Fruit fly (Drosophila melanogaster) whole organism, embryonic: ENCODE measurements around the gene Hs2st.

ENCODE experiments used
- Atf6 ChIP-seq: fragments of 200-800 bp; sonication (Bioruptor generic); IDR thresholded peaks from 2 replicates; pipeline ENCODE4 v1.3.6; 2022; ENCODE audit warnings: missing biosample characterization, missing genetic modification characterization
- Awh ChIP-seq: fragments of 200-800 bp; sonication (Bioruptor generic); IDR thresholded peaks from 2 replicates; pipeline ENCODE4, ENCODE4 v1.3.6; 2022; ENCODE audit warnings: missing biosample characterization, missing genetic modification characterization
- Bteb2 ChIP-seq: fragments of 200-800 bp; sonication (Bioruptor generic); optimal IDR thresholded peaks from 2 replicates; lab custom pipeline; 2016; ENCODE audit warnings: missing biosample characterization, missing genetic modification characterization
- CG10431 ChIP-seq: fragments of 200-800 bp; sonication (Bioruptor generic); optimal IDR thresholded peaks from 3 replicates; lab custom pipeline; 2018; ENCODE audit warnings: missing biosample characterization, mild to moderate bottlenecking, missing genetic modification characterization
- CG11085 ChIP-seq: fragments of 200-800 bp; sonication (Bioruptor generic); IDR thresholded peaks from 2 replicates; pipeline ENCODE4 v1.3.6; 2022; ENCODE audit warnings: missing biosample characterization, missing genetic modification characterization
- CG11560 ChIP-seq: fragments of 200-800 bp; sonication (Bioruptor generic); IDR thresholded peaks from 3 replicates; pipeline ENCODE4 v1.3.6; 2022; ENCODE audit warnings: missing biosample characterization, missing genetic modification characterization
- CG1233 ChIP-seq: fragments of 200-800 bp; sonication (Bioruptor generic); optimal IDR thresholded peaks from 4 replicates; lab custom pipeline; 2018; ENCODE audit warnings: missing biosample characterization, mild to moderate bottlenecking, missing genetic modification characterization
- CG13287 ChIP-seq: fragments of 200-800 bp; sonication (Bioruptor generic); IDR thresholded peaks from 2 replicates; pipeline ENCODE4 v1.3.6; 2022; ENCODE audit warnings: missing biosample characterization, missing genetic modification characterization; ENCODE audit not compliant: partially characterized antibody
- CG13894 ChIP-seq: fragments of 200-800 bp; sonication (Bioruptor generic); optimal IDR thresholded peaks from 3 replicates; lab custom pipeline; 2018; ENCODE audit warnings: missing biosample characterization, mild to moderate bottlenecking, missing genetic modification characterization, moderate library complexity
- CG1647 ChIP-seq: fragments of 200-800 bp; sonication (Bioruptor generic); optimal IDR thresholded peaks from 3 replicates; lab custom pipeline; 2016; ENCODE audit warnings: missing biosample characterization, missing genetic modification characterization
- CG17328 ChIP-seq: fragments of 200-800 bp; sonication (Bioruptor generic); IDR thresholded peaks from 2 replicates; pipeline ENCODE4 v1.3.6; 2022; ENCODE audit warnings: missing biosample characterization, missing genetic modification characterization
- CG33557 ChIP-seq: fragments of 200-800 bp; sonication (Bioruptor generic); optimal IDR thresholded peaks from 2 replicates; lab custom pipeline; 2019; ENCODE audit warnings: missing biosample characterization, mild to moderate bottlenecking, missing genetic modification characterization, moderate library complexity
- CG3726 ChIP-seq: fragments of 200-800 bp; sonication (Bioruptor generic); IDR thresholded peaks from 3 replicates; pipeline ENCODE4, ENCODE4 v1.3.6; 2022; ENCODE audit warnings: missing biosample characterization, missing genetic modification characterization
- CG4707 ChIP-seq: fragments of 200-800 bp; sonication (Bioruptor generic); optimal IDR thresholded peaks from 2 replicates; lab custom pipeline; 2018; ENCODE audit warnings: missing biosample characterization, mild to moderate bottlenecking, missing genetic modification characterization, moderate library complexity
- CG4854 ChIP-seq: fragments of 200-800 bp; sonication (Bioruptor generic); optimal IDR thresholded peaks from 2 replicates; lab custom pipeline; 2016; ENCODE audit warnings: missing biosample characterization, missing genetic modification characterization, inconsistent platforms
- CG6683 ChIP-seq: fragments of 200-800 bp; sonication (Bioruptor generic); optimal IDR thresholded peaks from 2 replicates; lab custom pipeline; 2017; ENCODE audit warnings: missing biosample characterization, mild to moderate bottlenecking, missing genetic modification characterization, missing genetic modification reagents
- CG8924 ChIP-seq: fragments of 200-800 bp; optimal IDR thresholded peaks from 3 replicates; lab custom pipeline; 2019; ENCODE audit warnings: missing biosample characterization, mild to moderate bottlenecking, missing genetic modification characterization, moderate library complexity
- CG9609 ChIP-seq: fragments of 200-800 bp; sonication (Bioruptor generic); optimal IDR thresholded peaks from 3 replicates; lab custom pipeline; 2016; ENCODE audit warnings: missing biosample characterization, missing genetic modification characterization
- Dad ChIP-seq: fragments of 200-800 bp; sonication (Bioruptor generic); optimal IDR thresholded peaks from 3 replicates; lab custom pipeline; 2016; ENCODE audit warnings: missing biosample characterization, missing genetic modification characterization
- Deaf1 ChIP-seq: fragments of 200-800 bp; optimal IDR thresholded peaks from 3 replicates; lab custom pipeline; 2019; ENCODE audit warnings: missing biosample characterization, mild to moderate bottlenecking, missing genetic modification characterization, moderate library complexity
- Dip2 ChIP-seq: fragments of 200-800 bp; sonication (Bioruptor generic); IDR thresholded peaks from 2 replicates; pipeline ENCODE4 v1.3.6; 2022; ENCODE audit warnings: missing biosample characterization, missing genetic modification characterization
- Hmr ChIP-seq: fragments of 200-800 bp; sonication (Bioruptor generic); optimal IDR thresholded peaks from 3 replicates; lab custom pipeline; 2017; ENCODE audit warnings: mild to moderate bottlenecking, missing biosample characterization, missing genetic modification reagents, missing genetic modification characterization
- Hr3 ChIP-seq: fragments of 200-800 bp; sonication (Bioruptor generic); optimal IDR thresholded peaks from 3 replicates; lab custom pipeline; 2016; ENCODE audit warnings: missing biosample characterization, missing genetic modification characterization
- Jarid2 ChIP-seq: fragments of 200-800 bp; sonication (Bioruptor generic); optimal IDR thresholded peaks from 3 replicates; lab custom pipeline; 2017; ENCODE audit warnings: mild to moderate bottlenecking, missing biosample characterization, missing genetic modification reagents, missing genetic modification characterization
- MTF-1 ChIP-seq: fragments of 200-800 bp; sonication (Bioruptor generic); optimal IDR thresholded peaks from 2 replicates; lab custom pipeline; 2018; ENCODE audit warnings: missing biosample characterization, mild to moderate bottlenecking, missing genetic modification characterization, borderline replicate concordance
- NC2β ChIP-seq: fragments of 200-800 bp; sonication (Bioruptor generic); optimal IDR thresholded peaks from 2 replicates; lab custom pipeline; 2016; ENCODE audit warnings: missing biosample characterization, missing genetic modification characterization
- Oli ChIP-seq: fragments of 200-800 bp; sonication (Bioruptor generic); optimal IDR thresholded peaks from 2 replicates; lab custom pipeline; 2018; ENCODE audit warnings: missing biosample characterization, mild to moderate bottlenecking, missing genetic modification characterization, moderate library complexity
- Rfx ChIP-seq: fragments of 200-800 bp; sonication (Bioruptor generic); IDR thresholded peaks from 2 replicates; pipeline ENCODE4 v1.3.6; 2022; ENCODE audit warnings: missing biosample characterization, missing genetic modification characterization
- ab ChIP-seq: fragments of 200-800 bp; sonication (Bioruptor generic); optimal IDR thresholded peaks from 2 replicates; lab custom pipeline; 2016; ENCODE audit warnings: missing biosample characterization, missing genetic modification characterization
- al ChIP-seq: fragments of 200-800 bp; sonication (Bioruptor generic); IDR thresholded peaks from 2 replicates; pipeline ENCODE4 v1.3.6; 2022; ENCODE audit warnings: missing biosample characterization, missing genetic modification characterization
- bsh ChIP-seq, 2 experiments: fragments of 200-800 bp; sonication (Bioruptor generic); optimal IDR thresholded peaks; 2 replicates each; lab custom pipeline; 2017 to 2018; ENCODE audit warnings: mild to moderate bottlenecking in 2 of 2, missing biosample characterization in 2 of 2, missing genetic modification characterization in 2 of 2, moderate library complexity in 1 of 2
- corto ChIP-seq: fragments of 200-800 bp; sonication (Bioruptor generic); optimal IDR thresholded peaks from 2 replicates; lab custom pipeline; 2016; ENCODE audit warnings: missing biosample characterization, mild to moderate bottlenecking, missing genetic modification characterization, moderate library complexity
- dysf ChIP-seq: fragments of 200-800 bp; sonication (Bioruptor generic); IDR thresholded peaks from 3 replicates; pipeline ENCODE4 v1.3.6; 2022; ENCODE audit warnings: missing biosample characterization, missing genetic modification characterization
- fd96Cb ChIP-seq: fragments of 200-800 bp; sonication (Bioruptor generic); optimal IDR thresholded peaks from 2 replicates; lab custom pipeline; 2018; ENCODE audit warnings: missing biosample characterization, mild to moderate bottlenecking, missing genetic modification characterization, moderate library complexity
- gce ChIP-seq: fragments of 200-800 bp; sonication (Bioruptor generic); IDR thresholded peaks from 3 replicates; pipeline ENCODE4 v1.3.6; 2022; ENCODE audit warnings: missing biosample characterization, missing genetic modification characterization
- kay ChIP-seq: fragments of 200-800 bp; sonication (Bioruptor generic); optimal IDR thresholded peaks from 2 replicates; lab custom pipeline; 2016; ENCODE audit warnings: missing biosample characterization, missing genetic modification characterization
- ken ChIP-seq: fragments of 200-800 bp; sonication (Bioruptor generic); IDR thresholded peaks from 3 replicates; pipeline ENCODE4 v1.3.6; 2022; ENCODE audit warnings: missing biosample characterization, missing genetic modification characterization
- klu ChIP-seq: fragments of 200-800 bp; sonication (Bioruptor generic); IDR thresholded peaks from 2 replicates; pipeline ENCODE4 v1.3.6; 2022; ENCODE audit warnings: missing biosample characterization, missing genetic modification characterization
- lbe ChIP-seq: fragments of 200-800 bp; sonication (Bioruptor generic); optimal IDR thresholded peaks from 2 replicates; lab custom pipeline; 2016; ENCODE audit warnings: missing biosample characterization, mild to moderate bottlenecking, missing genetic modification characterization
- lola ChIP-seq, 3 experiments: fragments of >200 bp in 2 of 3; fragments of 200-800 bp in 1 of 3; sonication (Bioruptor generic) in 1 of 3; optimal IDR thresholded peaks; 2 replicates each; lab custom pipeline; 2017 to 2019; ENCODE audit warnings: missing biosample characterization in 3 of 3, missing genetic modification characterization in 3 of 3, mild to moderate bottlenecking in 1 of 3, moderate library complexity in 1 of 3
- luna ChIP-seq: fragments of 200-800 bp; sonication (Bioruptor generic); optimal IDR thresholded peaks from 2 replicates; lab custom pipeline; 2016; ENCODE audit warnings: missing biosample characterization, missing genetic modification characterization
- maf-S ChIP-seq: fragments of 200-800 bp; sonication (Bioruptor generic); optimal IDR thresholded peaks from 2 replicates; lab custom pipeline; 2016; ENCODE audit warnings: missing biosample characterization, missing genetic modification characterization
- oc ChIP-seq: fragments of 200-800 bp; sonication (Bioruptor generic); optimal IDR thresholded peaks from 2 replicates; lab custom pipeline; 2018; ENCODE audit warnings: missing biosample characterization, mild to moderate bottlenecking, missing genetic modification characterization, moderate library complexity
- pita ChIP-seq: fragments of 200-800 bp; sonication (Bioruptor generic); optimal IDR thresholded peaks from 2 replicates; lab custom pipeline; 2017; ENCODE audit warnings: missing biosample characterization, mild to moderate bottlenecking, missing genetic modification characterization
- row ChIP-seq: fragments of 200-800 bp; sonication (Bioruptor generic); IDR thresholded peaks from 3 replicates; pipeline ENCODE4 v1.3.6; 2022; ENCODE audit warnings: missing biosample characterization, missing genetic modification characterization
- scrt ChIP-seq: fragments of 200-800 bp; sonication (Bioruptor generic); optimal IDR thresholded peaks from 2 replicates; lab custom pipeline; 2018; ENCODE audit warnings: missing biosample characterization, mild to moderate bottlenecking, missing genetic modification characterization, moderate library complexity
- unpg ChIP-seq: fragments of 200-800 bp; sonication (Bioruptor generic); optimal IDR thresholded peaks from 3 replicates; lab custom pipeline; 2018; ENCODE audit warnings: missing biosample characterization, mild to moderate bottlenecking, missing genetic modification characterization, moderate library complexity
- wek ChIP-seq: fragments of 200-800 bp; sonication (Bioruptor generic); optimal IDR thresholded peaks from 3 replicates; lab custom pipeline; 2018; ENCODE audit warnings: missing biosample characterization, mild to moderate bottlenecking, missing genetic modification characterization, moderate library complexity
- zfh2 ChIP-seq: fragments of 200-800 bp; sonication (Bioruptor generic); optimal IDR thresholded peaks from 2 replicates; lab custom pipeline; 2016; ENCODE audit warnings: missing biosample characterization, missing genetic modification characterization

Gene Hs2st

DNA sequence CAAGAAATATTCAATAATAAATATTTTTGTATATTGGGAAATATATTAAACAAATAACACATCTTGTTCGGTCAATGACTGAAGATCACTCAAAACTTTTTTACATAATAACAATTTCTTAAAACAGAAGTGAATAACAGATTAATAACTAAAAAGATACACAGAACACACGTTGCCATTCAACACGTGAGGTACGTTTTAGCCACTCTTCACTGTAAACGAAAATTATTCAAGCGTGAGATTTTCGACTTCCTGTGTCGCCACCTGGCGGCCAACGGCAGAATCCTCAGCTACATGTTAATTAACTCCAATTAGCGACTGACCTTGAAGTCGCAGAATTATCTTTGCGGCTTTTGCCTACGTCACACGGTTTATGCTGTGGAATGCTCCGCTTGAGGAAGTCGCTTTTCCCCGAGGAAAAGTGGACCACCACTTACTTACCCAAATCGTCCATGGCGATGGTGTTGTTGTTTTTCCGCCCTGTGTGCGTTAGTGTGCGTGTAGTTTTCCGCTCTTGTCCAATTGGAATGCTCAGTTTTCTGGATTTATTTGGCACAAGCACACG is 18.7 kb downstream of the Hs2st start (continued):
- TF ChIP-seq Awh, result peak; percentile 81
- TF ChIP-seq CG33557 (GFP tag; lab: Kevin White, UChicago), result peak; percentile 39
- peak; percentile 51; the same call in 1 of the 3 replicates for TF ChIP-seq ken (GFP tag; lab: Robert Waterston, UW)
- TF ChIP-seq zfh2 (GFP tag; lab: Kevin White, UChicago), result peak; percentile 40
- TF ChIP-seq gce (GFP tag; lab: Robert Waterston, UW), result 0 out of 3 replicates have a peak, but pooled peaks have one; percentile 30
- TF ChIP-seq scrt (GFP tag; lab: Kevin White, UChicago), result peak; percentile 53
- TF ChIP-seq CG4854 (GFP tag; lab: Kevin White, UChicago), result peak; percentile 45
- no peak for TF ChIP-seq luna (GFP tag; lab: Kevin White, UChicago)
- peak; percentile 48 for TF ChIP-seq CG10431 (GFP tag; lab: Kevin White, UChicago)
- TF ChIP-seq Rfx (GFP tag; lab: Robert Waterston, UW), result peak; percentile 86
- TF ChIP-seq bsh (GFP tag; optimal IDR thresholded peaks at IDR 0.05; lab: Kevin White, UChicago), result peak in 1 of 2 experiments; percentile 73
- peak; percentile 15 for TF ChIP-seq Dad (GFP tag; lab: Kevin White, UChicago)
- peak; percentile 33 for TF ChIP-seq oc (tag; lab: Kevin White, UChicago)
- TF ChIP-seq Jarid2 (GFP tag; lab: Kevin White, UChicago), result peak; percentile 22
- peak; percentile 51 for TF ChIP-seq CG11085 (GFP tag; lab: Robert Waterston, UW)
- peak; percentile 79 for TF ChIP-seq CG17328 (GFP tag; lab: Robert Waterston, UW)
- peak; percentile 87 for TF ChIP-seq row (GFP tag; lab: Robert Waterston, UW)
- TF ChIP-seq CG4707, result peak; percentile 2
- TF ChIP-seq maf-S (GFP tag; lab: Kevin White, UChicago), result peak; percentile 32
- no peak for TF ChIP-seq CG13287 (GFP tag; lab: Robert Waterston, UW)
- peak; percentile 71; the same call in 1 of the 3 replicates for TF ChIP-seq CG3726
- peak; percentile 61 for TF ChIP-seq fd96Cb (tag; lab: Kevin White, UChicago)
- peak; percentile 53 for TF ChIP-seq CG1233 (GFP tag; lab: Kevin White, UChicago)
- TF ChIP-seq Atf6 (GFP tag; lab: Robert Waterston, UW), result peak; percentile 77
- TF ChIP-seq CG11560 (tag; lab: Robert Waterston, UW), result 0 out of 3 replicates have a peak, but pooled peaks have one; percentile 11
- TF ChIP-seq unpg (GFP tag; lab: Kevin White, UChicago), result peak; percentile 78
- TF ChIP-seq pita (GFP tag; lab: Kevin White, UChicago), result no peak
- TF ChIP-seq Oli (tag; lab: Kevin White, UChicago), result peak; percentile 74
- TF ChIP-seq kay (GFP tag; lab: Kevin White, UChicago), result no peak
- peak; percentile 44 for TF ChIP-seq Deaf1 (tag; lab: Kevin White, UChicago)
- TF ChIP-seq lbe (GFP tag; lab: Kevin White, UChicago), result peak; percentile 12
- TF ChIP-seq dysf (GFP tag; lab: Robert Waterston, UW), result peak; percentile 82
- TF ChIP-seq CG8924 (tag; lab: Kevin White, UChicago), result peak; percentile 66
- peak; percentile 38 for TF ChIP-seq CG13894 (tag; lab: Kevin White, UChicago)
- no peak for TF ChIP-seq NC2β
- TF ChIP-seq ab (GFP tag; lab: Kevin White, UChicago), result no peak
- TF ChIP-seq Hr3 (GFP tag; lab: Kevin White, UChicago), result peak; percentile 55
- TF ChIP-seq klu (GFP tag; lab: Robert Waterston, UW), result peak; percentile 65; the same call in 1 of the 2 replicates
- peak; percentile 38 for TF ChIP-seq CG9609 (GFP tag; lab: Kevin White, UChicago)
- TF ChIP-seq corto (GFP tag; lab: Kevin White, UChicago), result peak; percentile 11
- peak; percentile 16 for TF ChIP-seq Bteb2 (GFP tag; lab: Kevin White, UChicago)
- no peak for TF ChIP-seq CG6683
- peak in 1 of 3 experiments; percentile 62 for TF ChIP-seq lola (GFP tag; optimal IDR thresholded peaks at IDR 0.05; lab: Kevin White, UChicago)
- no peak for TF ChIP-seq Dip2 (GFP tag; lab: Robert Waterston, UW)
- TF ChIP-seq MTF-1 (GFP tag; lab: Kevin White, UChicago), result peak; percentile 53
- no peak for TF ChIP-seq CG1647 (GFP tag; lab: Kevin White, UChicago)
- TF ChIP-seq al, result peak; percentile 47
- TF ChIP-seq wek, result no peak
- peak; percentile 69 for TF ChIP-seq Hmr (GFP tag; lab: Kevin White, UChicago)
